Worm (Caenorhabditis elegans) whole organism, L1 larva: ENCODE measurements around the gene T24D5.2.

Experiments used
- C16A3.4 ChIP-seq: fragments of 150-350 bp; optimal IDR thresholded peaks from 2 replicates; lab custom pipeline; 2014; ENCODE audit warnings: missing biosample characterization, missing genetic modification characterization
- alr-1 ChIP-seq: fragments of 200-800 bp; sonication (Bioruptor generic); optimal IDR thresholded peaks from 2 replicates; lab custom pipeline; 2018; ENCODE audit warnings: borderline replicate concordance, mild to moderate bottlenecking, missing genetic modification characterization, missing compliant biosample characterization
- aly-2 ChIP-seq: fragments of 150-350 bp; optimal IDR thresholded peaks from 2 replicates; lab custom pipeline; 2014; ENCODE audit warnings: missing biosample characterization, missing genetic modification characterization
- blmp-1 ChIP-seq: fragments of 150-350 bp; optimal IDR thresholded peaks from 2 replicates; lab custom pipeline; 2014; ENCODE audit warnings: missing biosample characterization, missing genetic modification characterization
- ceh-63 ChIP-seq: fragments of 200-800 bp; sonication (Bioruptor generic); optimal IDR thresholded peaks from 2 replicates; lab custom pipeline; 2018; ENCODE audit warnings: mild to moderate bottlenecking, missing genetic modification characterization, missing compliant biosample characterization
- ceh-82 ChIP-seq, 3 experiments: fragments of 150-350 bp in 1 of 3; sonication (generic microtip) in 2 of 3; optimal IDR thresholded peaks; 2 replicates each; lab custom pipeline; 2014 to 2017; ENCODE audit warnings: missing biosample characterization in 3 of 3, missing genetic modification characterization in 3 of 3
- dpl-1 ChIP-seq, 3 experiments: fragments of 150-350 bp in 2 of 3; sonication (generic microtip) in 1 of 3; optimal IDR thresholded peaks; 2 replicates each; lab custom pipeline; 2014 to 2017; ENCODE audit warnings: missing biosample characterization in 3 of 3, missing genetic modification characterization in 3 of 3, missing genetic modification reagents in 3 of 3
- efl-1 ChIP-seq, 4 experiments: fragments of 150-350 bp; optimal IDR thresholded peaks in 3 of 4; peaks in 1 of 4; 1 replicate in 1 of 4; 2 replicates in 3 of 4; lab custom pipeline; 2014; ENCODE audit warnings: missing biosample characterization in 2 of 4, missing genetic modification characterization in 2 of 4, missing genetic modification reagents in 2 of 4
- egl-13 ChIP-seq: sonication (generic microtip); optimal IDR thresholded peaks from 2 replicates; lab custom pipeline; 2016; ENCODE audit warnings: missing genotype, missing genetic modification reagents, missing genetic modification characterization, missing compliant biosample characterization
- elt-2 ChIP-seq: sonication (generic microtip); optimal IDR thresholded peaks from 2 replicates; lab custom pipeline; 2016; ENCODE audit warnings: missing genetic modification characterization, mild to moderate bottlenecking, inconsistent platforms, missing compliant biosample characterization, missing genetic modification reagents
- elt-3 ChIP-seq, 6 experiments: fragments of 150-350 bp in 1 of 6; sonication (generic microtip); optimal IDR thresholded peaks; 2 replicates each; lab custom pipeline; 2017 to 2018; ENCODE audit warnings: missing biosample characterization in 6 of 6, missing genetic modification characterization in 6 of 6, inconsistent platforms in 1 of 6
- fkh-4 ChIP-seq: sonication (generic microtip); optimal IDR thresholded peaks from 2 replicates; lab custom pipeline; 2016; ENCODE audit warnings: missing compliant biosample characterization, missing genetic modification characterization, borderline replicate concordance
- fkh-8 ChIP-seq: sonication (generic microtip); optimal IDR thresholded peaks from 2 replicates; lab custom pipeline; 2016; ENCODE audit warnings: mild to moderate bottlenecking, missing genetic modification characterization, missing compliant biosample characterization
- fos-1 ChIP-seq: fragments of 150-350 bp; optimal IDR thresholded peaks from 2 replicates; lab custom pipeline; 2014; ENCODE audit warnings: missing biosample characterization, missing genetic modification characterization
- grh-1 ChIP-seq: fragments of 200-800 bp; sonication (Bioruptor generic); IDR thresholded peaks from 2 replicates; pipeline ENCODE4 v1.3.6; 2022; ENCODE audit warnings: missing genetic modification reagents, missing genetic modification characterization, missing compliant biosample characterization
- hlh-17 ChIP-seq: fragments of 200-800 bp; sonication (Bioruptor generic); optimal IDR thresholded peaks from 2 replicates; lab custom pipeline; 2018; ENCODE audit warnings: missing genetic modification characterization, mild to moderate bottlenecking, missing compliant biosample characterization, moderate library complexity, borderline replicate concordance
- hlh-4 ChIP-seq: sonication (generic microtip); optimal IDR thresholded peaks from 2 replicates; lab custom pipeline; 2016; ENCODE audit warnings: mild to moderate bottlenecking, missing genetic modification characterization, missing compliant biosample characterization
- hpl-2 ChIP-seq: fragments of 150-350 bp; optimal IDR thresholded peaks from 2 replicates; lab custom pipeline; 2014; ENCODE audit warnings: missing biosample characterization, missing genetic modification reagents, missing genetic modification characterization
- jun-1 ChIP-seq: fragments of 150-350 bp; optimal IDR thresholded peaks from 2 replicates; lab custom pipeline; 2014; ENCODE audit warnings: missing biosample characterization, missing genetic modification reagents, missing genetic modification characterization
- lin-14 ChIP-seq: fragments of 200-800 bp; sonication (Bioruptor generic); optimal IDR thresholded peaks from 2 replicates; lab custom pipeline; 2018; ENCODE audit warnings: mild to moderate bottlenecking, missing genetic modification characterization, moderate library complexity, missing compliant biosample characterization
- lin-15B ChIP-seq: fragments of 150-350 bp; sonication (generic microtip); optimal IDR thresholded peaks from 3 replicates; lab custom pipeline; 2014; ENCODE audit warnings: missing biosample characterization, missing genetic modification characterization
- lin-35 ChIP-seq, 2 experiments: fragments of 150-350 bp; optimal IDR thresholded peaks; 2 replicates each; lab custom pipeline; 2014; ENCODE audit warnings: missing biosample characterization in 2 of 2, missing genetic modification characterization in 2 of 2, missing genetic modification reagents in 2 of 2
- lin-39 ChIP-seq: fragments of 150-350 bp; optimal IDR thresholded peaks from 2 replicates; lab custom pipeline; 2014; ENCODE audit warnings: missing biosample characterization, missing genetic modification reagents, missing genetic modification characterization
- lir-3 ChIP-seq: sonication (generic microtip); optimal IDR thresholded peaks from 2 replicates; lab custom pipeline; 2016; ENCODE audit warnings: mild to moderate bottlenecking, missing genetic modification characterization, moderate library complexity, missing compliant biosample characterization; ENCODE audit not compliant: poor library complexity
- lsy-2 ChIP-seq, 2 experiments: fragments of 150-350 bp; optimal IDR thresholded peaks; 2 replicates each; lab custom pipeline; 2014; ENCODE audit warnings: missing biosample characterization in 2 of 2, missing genetic modification characterization in 2 of 2
- mdl-1 ChIP-seq, 2 experiments: fragments of 150-350 bp; optimal IDR thresholded peaks; 2 replicates each; lab custom pipeline; 2014 to 2017; ENCODE audit warnings: missing biosample characterization in 2 of 2, missing genetic modification characterization in 2 of 2, inconsistent platforms in 1 of 2
- mep-1 ChIP-seq: fragments of 150-350 bp; optimal IDR thresholded peaks from 2 replicates; lab custom pipeline; 2014; ENCODE audit warnings: missing biosample characterization, missing genetic modification characterization
- nhr-11 ChIP-seq: fragments of 150-350 bp; optimal IDR thresholded peaks from 2 replicates; lab custom pipeline; 2014; ENCODE audit warnings: missing biosample characterization, missing genetic modification characterization
- nhr-20 ChIP-seq: sonication (generic microtip); optimal IDR thresholded peaks from 2 replicates; lab custom pipeline; 2016; ENCODE audit warnings: mild to moderate bottlenecking, missing genetic modification characterization, missing compliant biosample characterization
- nhr-237 ChIP-seq: fragments of 150-350 bp; optimal IDR thresholded peaks from 2 replicates; lab custom pipeline; 2014; ENCODE audit warnings: missing biosample characterization, missing genetic modification characterization
- nhr-28 ChIP-seq: fragments of 150-350 bp; optimal IDR thresholded peaks from 2 replicates; lab custom pipeline; 2014; ENCODE audit warnings: missing biosample characterization, missing genetic modification characterization
- nhr-47 ChIP-seq: sonication (generic microtip); optimal IDR thresholded peaks from 2 replicates; lab custom pipeline; 2016; ENCODE audit warnings: mild to moderate bottlenecking, missing genetic modification characterization, moderate library complexity, missing compliant biosample characterization
- nhr-71 ChIP-seq: sonication (generic microtip); optimal IDR thresholded peaks from 2 replicates; lab custom pipeline; 2016; ENCODE audit warnings: mild to moderate bottlenecking, missing genetic modification characterization, moderate library complexity, missing compliant biosample characterization
- nhr-76 ChIP-seq: sonication (generic microtip); optimal IDR thresholded peaks from 2 replicates; lab custom pipeline; 2017; ENCODE audit warnings: missing biosample characterization, missing genetic modification characterization
- nhr-77 ChIP-seq: fragments of 150-350 bp; optimal IDR thresholded peaks from 2 replicates; lab custom pipeline; 2014; ENCODE audit warnings: missing biosample characterization, missing genetic modification characterization
- nhr-84 ChIP-seq: sonication (generic microtip); optimal IDR thresholded peaks from 2 replicates; lab custom pipeline; 2017; ENCODE audit warnings: missing biosample characterization, missing genetic modification characterization
- nhr-85 ChIP-seq: sonication (generic microtip); peaks from one replicate; lab custom pipeline; 2016; ENCODE audit warnings: missing genetic modification characterization, inconsistent platforms, missing compliant biosample characterization
- nhr-90 ChIP-seq: sonication (generic microtip); optimal IDR thresholded peaks from 2 replicates; lab custom pipeline; 2016; ENCODE audit warnings: mild to moderate bottlenecking, missing genetic modification characterization, missing compliant biosample characterization; ENCODE audit not compliant: poor library complexity
- rnt-1 ChIP-seq: sonication (generic microtip); optimal IDR thresholded peaks from 2 replicates; lab custom pipeline; 2016; ENCODE audit warnings: mild to moderate bottlenecking, missing genetic modification characterization, moderate library complexity, missing compliant biosample characterization
- skn-1 ChIP-seq: fragments of 150-350 bp; optimal IDR thresholded peaks from 2 replicates; lab custom pipeline; 2014; ENCODE audit warnings: missing biosample characterization, missing genetic modification characterization
- snu-23 ChIP-seq: sonication (generic microtip); optimal IDR thresholded peaks from 2 replicates; lab custom pipeline; 2016; ENCODE audit warnings: missing genetic modification characterization, missing compliant biosample characterization
- swsn-7 ChIP-seq: sonication (generic microtip); optimal IDR thresholded peaks from 2 replicates; lab custom pipeline; 2016; ENCODE audit warnings: missing genetic modification characterization, missing compliant biosample characterization
- tbx-2 ChIP-seq: sonication (generic microtip); optimal IDR thresholded peaks from 2 replicates; lab custom pipeline; 2016; ENCODE audit warnings: missing genetic modification characterization, missing compliant biosample characterization
- unc-130 ChIP-seq: fragments of 150-350 bp; optimal IDR thresholded peaks from 2 replicates; lab custom pipeline; 2017; ENCODE audit warnings: missing biosample characterization, missing genetic modification characterization, inconsistent platforms
- unc-30 ChIP-seq: sonication (generic microtip); optimal IDR thresholded peaks from 2 replicates; lab custom pipeline; 2017; ENCODE audit warnings: missing biosample characterization, missing genetic modification characterization
- vab-15 ChIP-seq: sonication (generic microtip); optimal IDR thresholded peaks from 2 replicates; lab custom pipeline; 2017; ENCODE audit warnings: missing genotype, mild to moderate bottlenecking, missing genetic modification characterization, missing compliant biosample characterization
- zag-1 ChIP-seq: fragments of 150-350 bp; optimal IDR thresholded peaks from 2 replicates; lab custom pipeline; 2014; ENCODE audit warnings: missing biosample characterization, missing genetic modification characterization

The T24D5.2 gene

ce11 chrX:12586352-12586751 is at the start of gene T24D5.2:
Gene T24D5.2 (minus strand): TSS chrX:12586452.
- TF ChIP-seq unc-30 (tag; lab: Kevin White, UChicago) (no peak), unc-130 (tag; lab: Kevin White, UChicago) (no peak), ceh-82 (tag; optimal IDR thresholded peaks at IDR 0.05; lab: Kevin White, UChicago) (no peak), elt-2 (tag; lab: Kevin White, UChicago) (no peak), mdl-1 (tag; optimal IDR thresholded peaks at IDR 0.05; lab: Kevin White, UChicago) (no peak), egl-13 (tag; lab: Kevin White, UChicago) (no peak), lir-3 (tag; lab: Kevin White, UChicago) (no peak), lin-35 (GFP tag; optimal IDR thresholded peaks at IDR 0.05; lab: Kevin White, UChicago) (no peak), aly-2 (no peak), nhr-11 (tag; lab: Kevin White, UChicago) (no peak), hlh-4 (tag; lab: Kevin White, UChicago) (no peak), nhr-84 (tag; lab: Kevin White, UChicago) (no peak), lin-39 (tag; lab: Kevin White, UChicago) (no peak), fkh-8 (no peak), lin-14 (no peak)

- TF ChIP-seq mdl-1 (tag; optimal IDR thresholded peaks at IDR 0.05; lab: Kevin White, UChicago): peak in 1 of 2 experiments; percentile 80
- peak; percentile 14 for TF ChIP-seq fos-1
- TF ChIP-seq lsy-2 (tag; optimal IDR thresholded peaks at IDR 0.05; lab: Kevin White, UChicago): peak in 1 of 2 experiments; percentile 75
- peak; percentile 85 for TF ChIP-seq lin-14
- TF ChIP-seq unc-130 (tag; lab: Kevin White, UChicago): peak; percentile 7
- TF ChIP-seq snu-23 (GFP tag; lab: Kevin White, UChicago): peak; percentile 59
- TF ChIP-seq swsn-7 (tag; lab: Kevin White, UChicago): peak; percentile 33
- TF ChIP-seq alr-1 (tag; lab: Kevin White, UChicago): no peak
- TF ChIP-seq blmp-1: peak; percentile 73
- peak; percentile 62 for TF ChIP-seq mep-1
- TF ChIP-seq nhr-90 (tag; lab: Kevin White, UChicago): peak; percentile 42
- TF ChIP-seq skn-1 (tag; lab: Kevin White, UChicago): peak; percentile 40
- TF ChIP-seq efl-1 (optimal IDR thresholded peaks at IDR 0.05; lab: Kevin White, UChicago): peak; percentile 15 to 78
- peak; percentile 77 to 98 for TF ChIP-seq efl-1 (GFP tag; optimal IDR thresholded peaks at IDR 0.05 in 1 of 2; lab: Kevin White, UChicago)
- TF ChIP-seq nhr-85 (tag; lab: Kevin White, UChicago): peak; percentile 75
- TF ChIP-seq rnt-1 (tag; lab: Kevin White, UChicago): peak; percentile 31
- peak; percentile 40 for TF ChIP-seq jun-1
- no peak for TF ChIP-seq fkh-8
- peak; percentile 59 to 80 (median 76) for TF ChIP-seq dpl-1 (GFP tag; optimal IDR thresholded peaks at IDR 0.05; lab: Kevin White, UChicago)
- no peak for TF ChIP-seq fkh-4 (tag; lab: Kevin White, UChicago)
- TF ChIP-seq hpl-2: no peak
- TF ChIP-seq nhr-237 (tag; lab: Kevin White, UChicago): no peak
- TF ChIP-seq nhr-20 (tag; lab: Kevin White, UChicago): peak; percentile 65
- TF ChIP-seq aly-2: no peak
- TF ChIP-seq nhr-76: no peak
- no peak for TF ChIP-seq nhr-28 (tag; lab: Kevin White, UChicago)
- no peak for TF ChIP-seq ceh-63 (GFP tag; lab: Kevin White, UChicago)
- no peak for TF ChIP-seq hlh-17 (GFP tag; lab: Kevin White, UChicago)
- TF ChIP-seq C16A3.4 (tag; lab: Kevin White, UChicago): peak; percentile 62
- TF ChIP-seq nhr-47 (tag; lab: Kevin White, UChicago): peak; percentile 32
- no peak for TF ChIP-seq zag-1 (tag; lab: Kevin White, UChicago)
- TF ChIP-seq grh-1 (GFP tag; lab: Robert Waterston, UW): no peak
- peak; percentile 13 for TF ChIP-seq tbx-2 (tag; lab: Kevin White, UChicago)
- peak; percentile 24 for TF ChIP-seq elt-2 (tag; lab: Kevin White, UChicago)
- peak; percentile 22 for TF ChIP-seq vab-15 (tag; lab: Kevin White, UChicago)
- peak; percentile 76 for TF ChIP-seq nhr-77
- peak; percentile 14 for TF ChIP-seq lin-15B
- TF ChIP-seq nhr-71 (tag; lab: Kevin White, UChicago): peak; percentile 47
- peak in 2 of 6 experiments; percentile 45 for TF ChIP-seq elt-3 (tag; optimal IDR thresholded peaks at IDR 0.05; lab: Kevin White, UChicago)
- no peak for TF ChIP-seq unc-30 (tag; lab: Kevin White, UChicago)
- TF ChIP-seq lin-35 (GFP tag; optimal IDR thresholded peaks at IDR 0.05; lab: Kevin White, UChicago): peak; percentile 33 to 90
These were observed 48.8 kb upstream of the T24D5.2 start for ce11 chrX:12635010-12635409.
